Worm (Caenorhabditis elegans) whole organism, L2 larva: ENCODE data around the gene T09A5.14.

Source experiments
- blmp-1 ChIP-seq: sonication (generic microtip); optimal IDR thresholded peaks from 2 replicates; lab custom pipeline; 2017; ENCODE audit warnings: missing genetic modification characterization, mild to moderate bottlenecking, missing compliant biosample characterization, antibody characterized with exemption, moderate library complexity; ENCODE audit not compliant: insufficient read depth
- ceh-16 ChIP-seq: fragments of 150-350 bp; optimal IDR thresholded peaks from 2 replicates; lab custom pipeline; 2014; ENCODE audit warnings: missing biosample characterization, missing genetic modification characterization
- lin-13 ChIP-seq: fragments of 150-350 bp; optimal IDR thresholded peaks from 2 replicates; lab custom pipeline; 2014; ENCODE audit warnings: missing biosample characterization, missing genetic modification reagents, missing genetic modification characterization
- mab-5 ChIP-seq: fragments of 150-350 bp; optimal IDR thresholded peaks from 2 replicates; lab custom pipeline; 2014; ENCODE audit warnings: missing biosample characterization, missing genetic modification characterization
- nhr-11 ChIP-seq: fragments of 150-350 bp; optimal IDR thresholded peaks from 2 replicates; lab custom pipeline; 2014; ENCODE audit warnings: missing biosample characterization, missing genetic modification characterization
- nhr-12 ChIP-seq: fragments of 150-350 bp; optimal IDR thresholded peaks from 2 replicates; lab custom pipeline; 2014; ENCODE audit warnings: missing biosample characterization, missing genetic modification characterization
- nhr-237 ChIP-seq: fragments of 150-350 bp; optimal IDR thresholded peaks from 2 replicates; lab custom pipeline; 2014; ENCODE audit warnings: missing biosample characterization, missing genetic modification characterization
- unc-39 ChIP-seq: fragments of 150-350 bp; optimal IDR thresholded peaks from 2 replicates; lab custom pipeline; 2014; ENCODE audit warnings: missing biosample characterization, missing genetic modification characterization
- unc-62 ChIP-seq: fragments of 150-350 bp; optimal IDR thresholded peaks from 2 replicates; lab custom pipeline; 2014; ENCODE audit warnings: missing biosample characterization, missing genetic modification reagents, missing genetic modification characterization

DNA sequence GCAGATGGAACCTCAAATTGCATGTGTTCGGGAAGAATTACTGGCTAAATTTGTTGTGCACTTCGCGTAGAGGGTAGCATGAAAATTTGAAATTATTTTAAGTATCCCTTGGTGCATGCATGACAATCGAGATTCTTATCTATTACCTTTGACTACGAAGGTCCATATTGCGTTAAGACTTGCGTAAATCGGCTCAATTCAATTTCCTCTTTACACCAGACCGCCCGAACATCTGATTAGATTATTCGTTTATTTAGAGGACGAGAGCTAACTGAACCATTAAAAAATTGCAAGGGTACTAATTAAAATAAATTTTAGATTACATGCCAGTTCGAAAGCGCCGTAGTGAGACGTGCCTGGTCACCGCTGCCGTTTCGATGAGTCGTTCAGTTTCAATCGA, 14.6 kb upstream of the T09A5.14 start:
- TF ChIP-seq nhr-11 (tag; lab: Kevin White, UChicago) (no peak), unc-62 (GFP tag; lab: Kevin White, UChicago) (no peak), lin-13 (GFP tag; lab: Kevin White, UChicago) (no peak), nhr-12 (tag; lab: Kevin White, UChicago) (no peak), blmp-1 (tag; lab: Kevin White, UChicago) (no peak), nhr-237 (tag; lab: Kevin White, UChicago) (no peak), mab-5 (no peak), ceh-16 (no peak), unc-39 (tag; lab: Kevin White, UChicago) (no peak)
